Worm (Caenorhabditis elegans): ENCODE data around the gene K09F5.6.

- TF ChIP-seq mxl-2 (GFP tag; conservative IDR thresholded peaks at IDR 0.05) (no peak), lin-13 (GFP tag; optimal IDR thresholded peaks at IDR 0.05) (no peak), nhr-237 (tag; optimal IDR thresholded peaks at IDR 0.05) (no peak), pha-4 (GFP tag; IDR thresholded peaks at IDR 0.05) (no peak), pha-4 (tag; optimal IDR thresholded peaks at IDR 0.05) (no peak), lin-15B (tag; optimal IDR thresholded peaks at IDR 0.05) (no peak)
These were observed at the start of gene K09F5.6 for ce11 chrX:7718972-7719371.

Data from whole organism, L4 larva.